Worm (Caenorhabditis elegans): ENCODE results near the gene decr-1.1.

ce11 chrV:13738374-13738773 lies 43.8 kb upstream of the decr-1.1 start, which contains the start of gene irg-5:
- no peak for TF ChIP-seq nhr-237 (tag; optimal IDR thresholded peaks at IDR 0.05)
- no peak for TF ChIP-seq mab-5 (tag; optimal IDR thresholded peaks at IDR 0.05)
- TF ChIP-seq blmp-1 (tag; optimal IDR thresholded peaks at IDR 0.05), result no peak
- TF ChIP-seq pha-4 (tag; optimal IDR thresholded peaks at IDR 0.05), result no peak
- no peak for TF ChIP-seq lsy-2 (tag; optimal IDR thresholded peaks at IDR 0.05)
- no peak for TF ChIP-seq unc-39 (tag; optimal IDR thresholded peaks at IDR 0.05)
- TF ChIP-seq lin-32 (GFP tag; optimal IDR thresholded peaks at IDR 0.05), result no peak
